Fruit fly (Drosophila melanogaster) whole organism: ENCODE measurements around the gene Awh.

Source experiments
- CG8478 ChIP-seq: fragments of >200 bp; optimal IDR thresholded peaks from 2 replicates; lab custom pipeline; 2018; ENCODE audit warnings: inconsistent platforms
- Dll ChIP-seq: fragments of >200 bp; optimal IDR thresholded peaks from 2 replicates; lab custom pipeline; 2017
- EcR ChIP-seq, 2 experiments: fragments of >200 bp; optimal IDR thresholded peaks; 2 replicates each; lab custom pipeline; 2017; ENCODE audit warnings: missing biosample characterization in 2 of 2, missing genetic modification characterization in 2 of 2, missing genetic modification reagents in 2 of 2
- pan ChIP-seq: fragments of >200 bp; optimal IDR thresholded peaks from 2 replicates; lab custom pipeline; 2017
- psq ChIP-seq: fragments of >200 bp; optimal IDR thresholded peaks from 2 replicates; lab custom pipeline; 2017
- usp ChIP-seq: fragments of >200 bp; optimal IDR thresholded peaks from 2 replicates; lab custom pipeline; 2017; ENCODE audit warnings: missing biosample characterization, missing genetic modification characterization, mixed read lengths

- no peak for TF ChIP-seq psq (lab: Kevin White, UChicago)
- TF ChIP-seq CG8478 (lab: Kevin White, UChicago), result no peak
- no peak for TF ChIP-seq EcR (GFP tag; optimal IDR thresholded peaks at IDR 0.05; lab: Kevin White, UChicago)
- TF ChIP-seq Dll (lab: Kevin White, UChicago), result no peak
- TF ChIP-seq usp (GFP tag; lab: Kevin White, UChicago), result no peak
- no peak for TF ChIP-seq pan
Measured at dm6 chr3L:3801813-3802212, 44.2 kb upstream of the Awh start.
